Worm (Caenorhabditis elegans) whole organism, L3 larva: ENCODE measurements around the gene R02F11.9.

Experiments used
- aly-2 ChIP-seq: fragments of 150-350 bp; optimal IDR thresholded peaks from 2 replicates; lab custom pipeline; 2014; ENCODE audit warnings: missing biosample characterization, missing genetic modification characterization
- ceh-16 ChIP-seq: sonication (generic microtip); optimal IDR thresholded peaks from 2 replicates; lab custom pipeline; 2017; ENCODE audit warnings: missing biosample characterization, missing genetic modification characterization
- ceh-9 ChIP-seq: sonication (generic microtip); optimal IDR thresholded peaks from 2 replicates; lab custom pipeline; 2018; ENCODE audit warnings: missing biosample characterization, missing genetic modification characterization
- egl-27 ChIP-seq: sonication (generic microtip); optimal IDR thresholded peaks from 4 replicates; lab custom pipeline; 2017; ENCODE audit warnings: missing biosample characterization, missing genetic modification reagents, missing genetic modification characterization
- elt-1 ChIP-seq: fragments of 150-350 bp; optimal IDR thresholded peaks from 2 replicates; lab custom pipeline; 2014; ENCODE audit warnings: missing biosample characterization, missing genetic modification characterization
- elt-2 ChIP-seq: sonication (generic microtip); optimal IDR thresholded peaks from 2 replicates; lab custom pipeline; 2016; ENCODE audit warnings: missing genetic modification reagents, mild to moderate bottlenecking, missing genetic modification characterization, missing compliant biosample characterization
- elt-3 ChIP-seq, 3 experiments: fragments of 150-350 bp in 1 of 3; sonication (generic microtip) in 2 of 3; optimal IDR thresholded peaks; 2 replicates in 2 of 3; 4 replicates in 1 of 3; lab custom pipeline; 2014 to 2017; ENCODE audit warnings: missing biosample characterization in 3 of 3, missing genetic modification characterization in 3 of 3
- eor-1 ChIP-seq, 2 experiments: fragments of 150-350 bp; optimal IDR thresholded peaks; 2 replicates each; lab custom pipeline; 2014 to 2018; ENCODE audit warnings: missing biosample characterization in 2 of 2, missing genetic modification characterization in 2 of 2
- fkh-2 ChIP-seq: fragments of 150-350 bp; optimal IDR thresholded peaks from 2 replicates; lab custom pipeline; 2014; ENCODE audit warnings: missing biosample characterization, missing genetic modification reagents, missing genetic modification characterization
- fos-1 ChIP-seq: fragments of 150-350 bp; optimal IDR thresholded peaks from 2 replicates; lab custom pipeline; 2014; ENCODE audit warnings: missing biosample characterization, missing genetic modification characterization
- hmg-11 ChIP-seq: sonication (generic microtip); optimal IDR thresholded peaks from 2 replicates; lab custom pipeline; 2016; ENCODE audit warnings: missing genetic modification characterization, missing compliant biosample characterization
- jun-1 ChIP-seq: fragments of 150-350 bp; optimal IDR thresholded peaks from 2 replicates; lab custom pipeline; 2014; ENCODE audit warnings: missing biosample characterization, missing genetic modification reagents, missing genetic modification characterization
- lin-15B ChIP-seq: fragments of 150-350 bp; optimal IDR thresholded peaks from 2 replicates; lab custom pipeline; 2014; ENCODE audit warnings: missing biosample characterization, missing genetic modification characterization
- lsy-12 ChIP-seq: sonication (generic microtip); optimal IDR thresholded peaks from 2 replicates; lab custom pipeline; 2016; ENCODE audit warnings: mild to moderate bottlenecking, missing genetic modification characterization, missing compliant biosample characterization
- mdl-1 ChIP-seq: fragments of 150-350 bp; optimal IDR thresholded peaks from 2 replicates; lab custom pipeline; 2014; ENCODE audit warnings: missing biosample characterization, missing genetic modification characterization
- mml-1 ChIP-seq: fragments of 150-350 bp; sonication (generic microtip); optimal IDR thresholded peaks from 3 replicates; lab custom pipeline; 2014; ENCODE audit warnings: missing biosample characterization, missing genetic modification characterization
- nfya-1 ChIP-seq: sonication (generic microtip); optimal IDR thresholded peaks from 2 replicates; lab custom pipeline; 2017; ENCODE audit warnings: missing genetic modification characterization, mild to moderate bottlenecking, missing compliant biosample characterization, antibody characterized with exemption, moderate library complexity; ENCODE audit not compliant: insufficient read depth
- nhr-12 ChIP-seq: fragments of 150-350 bp; optimal IDR thresholded peaks from 2 replicates; lab custom pipeline; 2014; ENCODE audit warnings: missing biosample characterization, missing genetic modification characterization
- nhr-23 ChIP-seq: fragments of 150-350 bp; optimal IDR thresholded peaks from 2 replicates; lab custom pipeline; 2014; ENCODE audit warnings: missing biosample characterization, missing genetic modification reagents, missing genetic modification characterization
- nhr-237 ChIP-seq: fragments of 150-350 bp; optimal IDR thresholded peaks from 2 replicates; lab custom pipeline; 2014; ENCODE audit warnings: missing biosample characterization, missing genetic modification characterization
- nhr-25 ChIP-seq: sonication (generic microtip); optimal IDR thresholded peaks from 2 replicates; lab custom pipeline; 2017; ENCODE audit warnings: missing biosample characterization, missing genetic modification characterization
- nhr-28 ChIP-seq: fragments of 150-350 bp; optimal IDR thresholded peaks from 2 replicates; lab custom pipeline; 2014; ENCODE audit warnings: missing biosample characterization, missing genetic modification characterization
- nhr-43 ChIP-seq: sonication (generic microtip); optimal IDR thresholded peaks from 2 replicates; lab custom pipeline; 2016; ENCODE audit warnings: mild to moderate bottlenecking, missing genetic modification characterization, missing compliant biosample characterization; ENCODE audit not compliant: poor library complexity, severe bottlenecking
- nhr-67 ChIP-seq: fragments of 150-350 bp; optimal IDR thresholded peaks from 2 replicates; lab custom pipeline; 2014; ENCODE audit warnings: missing biosample characterization, missing genetic modification characterization
- nhr-76 ChIP-seq: fragments of 150-350 bp; sonication (generic microtip); optimal IDR thresholded peaks from 5 replicates; lab custom pipeline; 2014; ENCODE audit warnings: missing biosample characterization, missing genetic modification characterization
- nhr-77 ChIP-seq: fragments of 150-350 bp; optimal IDR thresholded peaks from 2 replicates; lab custom pipeline; 2014; ENCODE audit warnings: missing biosample characterization, missing genetic modification characterization
- pha-4 ChIP-seq: fragments of 150-350 bp; optimal IDR thresholded peaks from 2 replicates; lab custom pipeline; 2014; ENCODE audit warnings: missing biosample characterization, missing genetic modification reagents, missing genetic modification characterization
- pqm-1 ChIP-seq: fragments of 150-350 bp; optimal IDR thresholded peaks from 2 replicates; lab custom pipeline; 2017; ENCODE audit warnings: missing biosample characterization, missing genetic modification characterization, inconsistent platforms
- sea-2 ChIP-seq: fragments of 150-350 bp; sonication (generic microtip); optimal IDR thresholded peaks from 4 replicates; lab custom pipeline; 2014; ENCODE audit warnings: missing biosample characterization, missing genetic modification reagents, missing genetic modification characterization
- skn-1 ChIP-seq: fragments of 150-350 bp; optimal IDR thresholded peaks from 2 replicates; lab custom pipeline; 2014; ENCODE audit warnings: missing biosample characterization, missing genetic modification characterization
- tbx-2 ChIP-seq: sonication (generic microtip); optimal IDR thresholded peaks from 2 replicates; lab custom pipeline; 2016; ENCODE audit warnings: mild to moderate bottlenecking, missing genetic modification characterization, missing compliant biosample characterization
- ztf-11 ChIP-seq: fragments of 150-350 bp; optimal IDR thresholded peaks from 2 replicates; lab custom pipeline; 2014; ENCODE audit warnings: missing biosample characterization, missing genetic modification characterization

Gene R02F11.9

DNA sequence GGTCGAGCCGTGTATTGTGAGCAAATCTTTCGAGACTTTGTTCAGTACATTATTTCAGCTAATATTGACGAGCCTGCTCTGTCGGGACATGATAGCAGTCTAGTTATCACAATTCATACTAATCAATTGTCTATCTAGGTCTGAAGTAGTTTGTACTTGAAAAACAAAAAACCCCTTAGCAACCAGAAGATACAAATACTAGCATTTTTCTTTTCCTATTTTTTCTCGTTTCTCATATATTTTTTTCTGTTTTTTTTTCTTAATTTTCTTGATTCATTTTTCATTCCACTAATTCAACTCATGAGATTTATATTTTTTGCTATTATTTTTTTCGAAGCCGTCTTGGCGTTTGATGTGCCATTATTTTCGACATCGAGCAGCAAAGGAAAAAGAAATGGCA lies at the start of gene R02F11.9:
TSS of gene R02F11.9 (plus strand) at position 301 of the 400 bp plus-strand sequence.
- no peak for TF ChIP-seq lsy-12
- TF ChIP-seq ztf-11 (tag; lab: Kevin White, UChicago), result no peak
- TF ChIP-seq hmg-11 (tag; lab: Kevin White, UChicago), result no peak
- no peak for TF ChIP-seq elt-3 (tag; optimal IDR thresholded peaks at IDR 0.05; lab: Kevin White, UChicago)
- TF ChIP-seq ceh-9, result no peak
- TF ChIP-seq eor-1 (tag; optimal IDR thresholded peaks at IDR 0.05; lab: Kevin White, UChicago), result no peak
- no peak for TF ChIP-seq nhr-43 (tag; lab: Kevin White, UChicago)
- no peak for TF ChIP-seq sea-2 (GFP tag; lab: Kevin White, UChicago)
- no peak for TF ChIP-seq nhr-77
- no peak for TF ChIP-seq aly-2 (tag; lab: Kevin White, UChicago)
- TF ChIP-seq skn-1 (tag; lab: Kevin White, UChicago), result no peak
- TF ChIP-seq nhr-25 (tag; lab: Kevin White, UChicago), result no peak
- TF ChIP-seq ceh-16, result no peak
- no peak for TF ChIP-seq elt-1 (tag; lab: Kevin White, UChicago)
- no peak for TF ChIP-seq egl-27 (tag; lab: Kevin White, UChicago)

DNA sequence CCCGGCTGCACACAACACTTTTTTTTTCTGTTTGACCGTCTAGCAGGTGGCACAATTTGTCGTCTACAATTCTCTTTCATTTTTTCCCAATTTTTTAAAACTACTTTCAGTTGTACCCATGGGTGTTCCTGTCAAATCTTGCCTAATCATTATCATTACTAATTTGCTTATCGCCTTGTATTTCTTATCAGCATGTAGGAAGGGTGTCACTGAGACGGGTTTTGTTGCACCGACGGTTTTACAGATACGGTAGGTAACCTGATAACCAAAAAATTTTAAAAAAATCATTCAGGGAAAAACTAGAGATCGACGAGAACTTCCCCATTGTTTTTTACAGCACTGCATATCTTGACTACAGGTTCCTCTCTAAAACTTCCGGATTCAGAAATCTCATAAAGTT lies 49.5 kb upstream of the R02F11.9 start, which contains the start of gene F39G3.2:
TSS of gene F39G3.2 (plus strand) at position 105 of the 400 bp plus-strand sequence.
- TF ChIP-seq elt-2 (tag; lab: Kevin White, UChicago) (peak; percentile 90), nhr-12 (no peak), jun-1 (peak; percentile 4), nhr-25 (tag; lab: Kevin White, UChicago) (no peak), pqm-1 (tag; lab: Kevin White, UChicago) (peak; percentile 50), nfya-1 (no peak)

- TF ChIP-seq fkh-2 (tag; lab: Kevin White, UChicago) (no peak), nhr-23 (tag; lab: Kevin White, UChicago) (no peak), lsy-12 (no peak), pqm-1 (tag; lab: Kevin White, UChicago) (peak; percentile 15), ztf-11 (tag; lab: Kevin White, UChicago) (no peak), pha-4 (tag; lab: Kevin White, UChicago) (peak; percentile 76)
Observed at ce11 chrV:4742190-4742589, 45.1 kb upstream of the R02F11.9 start, which contains the start of gene ugt-61. ugt-61 (plus strand) TSS chrV:4742422.

ce11 chrV:4745269-4745668 lies 42.0 kb upstream of the R02F11.9 start, which contains the start of gene C18G1.7:
C18G1.7 (plus strand) TSS chrV:4745569.
- TF ChIP-seq nhr-12 (no peak), nhr-25 (tag; lab: Kevin White, UChicago) (no peak), tbx-2 (tag; lab: Kevin White, UChicago) (no peak), aly-2 (tag; lab: Kevin White, UChicago) (no peak), fkh-2 (tag; lab: Kevin White, UChicago) (no peak), elt-1 (tag; lab: Kevin White, UChicago) (no peak), ceh-16 (no peak), nhr-28 (no peak), mdl-1 (no peak), elt-2 (tag; lab: Kevin White, UChicago) (no peak), lin-15B (tag; lab: Kevin White, UChicago) (no peak), nhr-67 (tag; lab: Kevin White, UChicago) (no peak), nhr-76 (tag; lab: Kevin White, UChicago) (no peak), eor-1 (tag; optimal IDR thresholded peaks at IDR 0.05; lab: Kevin White, UChicago) (no peak), ceh-9 (no peak), ztf-11 (tag; lab: Kevin White, UChicago) (no peak)

ce11 chrV:4750294-4750693 lies 37.0 kb upstream of the R02F11.9 start, which contains the start of gene C18G1.6:
C18G1.6 (plus strand) TSS chrV:4750594.
- TF ChIP-seq nhr-237, result no peak
- TF ChIP-seq lin-15B (tag; lab: Kevin White, UChicago), result no peak
- no peak for TF ChIP-seq nhr-12
- no peak for TF ChIP-seq elt-2 (tag; lab: Kevin White, UChicago)
- TF ChIP-seq elt-1 (tag; lab: Kevin White, UChicago), result no peak
- no peak for TF ChIP-seq ztf-11 (tag; lab: Kevin White, UChicago)
- no peak for TF ChIP-seq elt-3 (tag; optimal IDR thresholded peaks at IDR 0.05; lab: Kevin White, UChicago)
- no peak for TF ChIP-seq fos-1 (tag; lab: Kevin White, UChicago)
- no peak for TF ChIP-seq mml-1 (tag; lab: Kevin White, UChicago)
- TF ChIP-seq aly-2 (tag; lab: Kevin White, UChicago), result no peak
